In genomic region chrIV:4357296-4357695, ce11 we compare ENCODE assay signal across 3 worm cellular contexts.
A peak's percentile ranks its signal among the peaks of the same experiment; 100 is the strongest.
TF ChIP-seq lines count a peak whose summit lies in the region.

Gene sars-2, plus strand, starts transcription at chrIV:4357636.

TF ChIP-seq in whole organism, L1 larva, 84 proteins besides CTCF, POLR2A, EP300 and RAD21 (continued from another document):
- TF ChIP-seq sptf-1 (tag; optimal IDR thresholded peaks at IDR 0.05; lab: Kevin White, UChicago), result no peak
- peak; percentile 49 for TF ChIP-seq lin-15B (tag; optimal IDR thresholded peaks at IDR 0.05; lab: Kevin White, UChicago)
- no peak for TF ChIP-seq elt-3 (tag; optimal IDR thresholded peaks at IDR 0.05; lab: Kevin White, UChicago)
- TF ChIP-seq unc-130 (tag; optimal IDR thresholded peaks at IDR 0.05; lab: Kevin White, UChicago), result no peak
- peak; percentile 25 for TF ChIP-seq nhr-20 (tag; optimal IDR thresholded peaks at IDR 0.05; lab: Kevin White, UChicago)
- TF ChIP-seq nhr-76 (tag; optimal IDR thresholded peaks at IDR 0.05; lab: Kevin White, UChicago), result no peak
- peak; percentile 43 for TF ChIP-seq mep-1 (tag; optimal IDR thresholded peaks at IDR 0.05; lab: Kevin White, UChicago)
- TF ChIP-seq snpc-4 (tag; optimal IDR thresholded peaks at IDR 0.05; lab: Kevin White, UChicago), result no peak
- peak; percentile 88 to 92 for TF ChIP-seq efl-1 (optimal IDR thresholded peaks at IDR 0.05; lab: Kevin White, UChicago)
- TF ChIP-seq efl-1 (GFP tag; optimal IDR thresholded peaks at IDR 0.05 in 1 of 2; lab: Kevin White, UChicago), result peak; percentile 93 to 99
- no peak for TF ChIP-seq vab-15 (tag; optimal IDR thresholded peaks at IDR 0.05; lab: Kevin White, UChicago)
- peak; percentile 75 to 78 for TF ChIP-seq lsy-2 (tag; optimal IDR thresholded peaks at IDR 0.05; lab: Kevin White, UChicago)
- TF ChIP-seq irx-1 (tag; optimal IDR thresholded peaks at IDR 0.05; lab: Kevin White, UChicago), result no peak
- TF ChIP-seq egl-27 (tag; optimal IDR thresholded peaks at IDR 0.05; lab: Kevin White, UChicago), result no peak
- TF ChIP-seq skn-1 (tag; optimal IDR thresholded peaks at IDR 0.05; lab: Kevin White, UChicago), result peak; percentile 69
- TF ChIP-seq nhr-71 (tag; optimal IDR thresholded peaks at IDR 0.05; lab: Kevin White, UChicago), result peak; percentile 46
- peak; percentile 92 to 96 for TF ChIP-seq lin-35 (GFP tag; optimal IDR thresholded peaks at IDR 0.05; lab: Kevin White, UChicago)
- TF ChIP-seq nhr-11 (tag; optimal IDR thresholded peaks at IDR 0.05; lab: Kevin White, UChicago), result no peak
- TF ChIP-seq alr-1 (tag; optimal IDR thresholded peaks at IDR 0.05; lab: Kevin White, UChicago; ENCODE audit: borderline replicate concordance), result no peak
- TF ChIP-seq unc-86 (tag; optimal IDR thresholded peaks at IDR 0.05; lab: Kevin White, UChicago), result no peak
- TF ChIP-seq nhr-77 (tag; optimal IDR thresholded peaks at IDR 0.05; lab: Kevin White, UChicago), result no peak
- TF ChIP-seq mef-2 (tag; optimal IDR thresholded peaks at IDR 0.05; lab: Kevin White, UChicago), result no peak
- TF ChIP-seq nhr-84 (tag; optimal IDR thresholded peaks at IDR 0.05; lab: Kevin White, UChicago), result no peak
- no peak for TF ChIP-seq efl-3 (GFP tag; optimal IDR thresholded peaks at IDR 0.05; lab: Kevin White, UChicago)
- no peak for TF ChIP-seq grh-1 (GFP tag; IDR thresholded peaks at IDR 0.05; lab: Robert Waterston, UW)
- peak; percentile 50 for TF ChIP-seq dsc-1 (tag; optimal IDR thresholded peaks at IDR 0.05; lab: Kevin White, UChicago)
- peak; percentile 25 for TF ChIP-seq tbx-2 (tag; optimal IDR thresholded peaks at IDR 0.05; lab: Kevin White, UChicago)
- TF ChIP-seq hpl-2 (GFP tag; optimal IDR thresholded peaks at IDR 0.05; lab: Kevin White, UChicago), result no peak
- peak; percentile 19; the same call in 1 of the 2 replicates for TF ChIP-seq isw-1 (GFP tag; IDR thresholded peaks at IDR 0.05; lab: Robert Waterston, UW)
- no peak for TF ChIP-seq tlp-1 (tag; optimal IDR thresholded peaks at IDR 0.05; lab: Kevin White, UChicago)
- no peak for TF ChIP-seq ets-5 (GFP tag; IDR thresholded peaks at IDR 0.05; lab: Robert Waterston, UW)
- TF ChIP-seq nhr-19 (GFP tag; conservative IDR thresholded peaks at IDR 0.05; lab: Robert Waterston, UW), result no peak
- TF ChIP-seq nhr-28 (tag; optimal IDR thresholded peaks at IDR 0.05; lab: Kevin White, UChicago), result no peak
- no peak for TF ChIP-seq pag-3 (tag; optimal IDR thresholded peaks at IDR 0.05; lab: Kevin White, UChicago; ENCODE audit: borderline replicate concordance, insufficient read depth)
- peak; percentile 40 for TF ChIP-seq xbp-1 (tag; optimal IDR thresholded peaks at IDR 0.05; lab: Kevin White, UChicago)
- no peak for TF ChIP-seq hlh-4 (tag; optimal IDR thresholded peaks at IDR 0.05; lab: Kevin White, UChicago)
- no peak for TF ChIP-seq fkh-10 (GFP tag; optimal IDR thresholded peaks at IDR 0.05; lab: Kevin White, UChicago)
- TF ChIP-seq rnt-1 (tag; optimal IDR thresholded peaks at IDR 0.05; lab: Kevin White, UChicago), result peak; percentile 44
- no peak for TF ChIP-seq lin-13 (GFP tag; optimal IDR thresholded peaks at IDR 0.05; lab: Kevin White, UChicago)
- no peak for TF ChIP-seq mab-9 (GFP tag; IDR thresholded peaks at IDR 0.05; lab: Robert Waterston, UW)
- peak; percentile 85 to 94 (median 90) for TF ChIP-seq dpl-1 (GFP tag; optimal IDR thresholded peaks at IDR 0.05; lab: Kevin White, UChicago)
- peak; percentile 33 for TF ChIP-seq nhr-85 (tag; lab: Kevin White, UChicago)

TF ChIP-seq in whole organism, L3 larva, 47 proteins besides CTCF, POLR2A, EP300 and RAD21 (continued from another document):
- TF ChIP-seq ceh-9 (tag; optimal IDR thresholded peaks at IDR 0.05; lab: Kevin White, UChicago), result no peak
- TF ChIP-seq nhr-11 (tag; optimal IDR thresholded peaks at IDR 0.05; lab: Kevin White, UChicago), result no peak
- no peak for TF ChIP-seq daf-12 (tag; optimal IDR thresholded peaks at IDR 0.05; lab: Kevin White, UChicago)
- TF ChIP-seq ztf-4 (tag; optimal IDR thresholded peaks at IDR 0.05; lab: Kevin White, UChicago), result no peak
- no peak for TF ChIP-seq lsy-12 (tag; optimal IDR thresholded peaks at IDR 0.05; lab: Kevin White, UChicago)
- peak; percentile 66 for TF ChIP-seq lin-15B (tag; optimal IDR thresholded peaks at IDR 0.05; lab: Kevin White, UChicago)
- no peak for TF ChIP-seq ceh-16 (tag; optimal IDR thresholded peaks at IDR 0.05; lab: Kevin White, UChicago)
- TF ChIP-seq nhr-23 (tag; optimal IDR thresholded peaks at IDR 0.05; lab: Kevin White, UChicago), result peak; percentile 7
- TF ChIP-seq elt-2 (tag; optimal IDR thresholded peaks at IDR 0.05; lab: Kevin White, UChicago), result no peak
- no peak for TF ChIP-seq nhr-25 (tag; optimal IDR thresholded peaks at IDR 0.05; lab: Kevin White, UChicago)

TF ChIP-seq in whole organism, L4 larva, 104 proteins besides CTCF, POLR2A, EP300 and RAD21 (continued from another document):
- TF ChIP-seq madf-5 (GFP tag; IDR thresholded peaks at IDR 0.05; lab: Robert Waterston, UW) (no peak), Y105C5A.15 (GFP tag; IDR thresholded peaks at IDR 0.05; lab: Robert Waterston, UW) (no peak), ZK337.2 (GFP tag; IDR thresholded peaks at IDR 0.05; lab: Robert Waterston, UW) (no peak), madf-9 (GFP tag; conservative IDR thresholded peaks at IDR 0.05; lab: Robert Waterston, UW) (no peak), daf-12 (tag; optimal IDR thresholded peaks at IDR 0.05; lab: Kevin White, UChicago) (no peak), daf-16 (GFP tag; optimal IDR thresholded peaks at IDR 0.05; lab: Kevin White, UChicago) (no peak), daf-16 (tag; optimal IDR thresholded peaks at IDR 0.05; lab: Kevin White, UChicago) (peak; percentile 20), dmd-6 (GFP tag; IDR thresholded peaks at IDR 0.05; lab: Robert Waterston, UW) (no peak), ama-1 (optimal IDR thresholded peaks at IDR 0.05; lab: Kevin White, UChicago) (no peak), nhr-6 (tag; optimal IDR thresholded peaks at IDR 0.05; lab: Kevin White, UChicago) (peak; percentile 20), lim-7 (GFP tag; IDR thresholded peaks at IDR 0.05; lab: Robert Waterston, UW) (no peak), arid-1 (GFP tag; conservative IDR thresholded peaks at IDR 0.05; lab: Robert Waterston, UW) (no peak), saeg-2 (GFP tag; IDR thresholded peaks at IDR 0.05; lab: Robert Waterston, UW) (no peak), F44E2.7 (GFP tag; IDR thresholded peaks at IDR 0.05; lab: Robert Waterston, UW) (no peak), mxl-3 (GFP tag; optimal IDR thresholded peaks at IDR 0.05; lab: Kevin White, UChicago) (no peak), skn-1 (tag; optimal IDR thresholded peaks at IDR 0.05; lab: Kevin White, UChicago) (no peak), rbr-2 (tag; optimal IDR thresholded peaks at IDR 0.05; lab: Kevin White, UChicago) (no peak), Y75B8A.6 (GFP tag; IDR thresholded peaks at IDR 0.05; lab: Robert Waterston, UW) (no peak), duxl-1 (tag; optimal IDR thresholded peaks at IDR 0.05; lab: Kevin White, UChicago; ENCODE audit: poor library complexity) (no peak), egl-43 (GFP tag; IDR thresholded peaks at IDR 0.05; lab: Robert Waterston, UW) (no peak), aha-1 (tag; lab: Kevin White, UChicago) (no peak), ceh-62 (tag; optimal IDR thresholded peaks at IDR 0.05; lab: Kevin White, UChicago) (no peak), ztf-11 (tag; optimal IDR thresholded peaks at IDR 0.05; lab: Kevin White, UChicago) (no peak), lin-1 (GFP tag; IDR thresholded peaks at IDR 0.05; lab: Robert Waterston, UW) (no peak), zag-1 (tag; optimal IDR thresholded peaks at IDR 0.05; lab: Kevin White, UChicago) (no peak), lir-3 (tag; optimal IDR thresholded peaks at IDR 0.05; lab: Kevin White, UChicago) (no peak), ceh-28 (tag; optimal IDR thresholded peaks at IDR 0.05; lab: Kevin White, UChicago) (no peak), zip-2 (tag; optimal IDR thresholded peaks at IDR 0.05; lab: Kevin White, UChicago) (no peak), dpl-1 (GFP tag; optimal IDR thresholded peaks at IDR 0.05; lab: Kevin White, UChicago) (peak; percentile 87), daf-19 (GFP tag; conservative IDR thresholded peaks at IDR 0.05; lab: Robert Waterston, UW) (no peak), ZK546.5 (tag; optimal IDR thresholded peaks at IDR 0.05; lab: Kevin White, UChicago) (no peak), nhr-10 (tag; optimal IDR thresholded peaks at IDR 0.05; lab: Kevin White, UChicago) (no peak)
